Fruit fly (Drosophila melanogaster) whole organism, embryonic: ENCODE data around the gene AlaRS.
A peak's percentile ranks its signal among the peaks of the same experiment; 100 is the strongest.

Experiments used
- CG11696 ChIP-seq: fragments of 200-800 bp; sonication (Bioruptor generic); IDR thresholded peaks from 2 replicates; pipeline ENCODE4 v1.3.6; 2022; ENCODE audit warnings: missing biosample characterization, missing genetic modification characterization
- CG2202 ChIP-seq: fragments of 200-800 bp; sonication (Bioruptor generic); optimal IDR thresholded peaks from 2 replicates; lab custom pipeline; 2018; ENCODE audit warnings: missing biosample characterization, mild to moderate bottlenecking, missing genetic modification characterization
- CG6689 ChIP-seq: fragments of 200-800 bp; sonication (Bioruptor generic); IDR thresholded peaks from 2 replicates; pipeline ENCODE4 v1.3.6; 2022; ENCODE audit warnings: missing biosample characterization, missing genetic modification characterization
- CG7928 ChIP-seq: fragments of 200-800 bp; sonication (Bioruptor generic); optimal IDR thresholded peaks from 2 replicates; lab custom pipeline; 2017; ENCODE audit warnings: missing biosample characterization, mild to moderate bottlenecking, missing genetic modification characterization
- Med ChIP-seq: fragments of 200-800 bp; sonication (Bioruptor generic); peaks from one replicate; lab custom pipeline; 2016; ENCODE audit warnings: missing biosample characterization, missing genetic modification characterization, mild to moderate bottlenecking, inconsistent platforms, moderate library complexity
- dati ChIP-seq: fragments of 200-800 bp; sonication (Bioruptor generic); IDR thresholded peaks from 2 replicates; pipeline ENCODE4 v1.3.6; 2022; ENCODE audit warnings: missing biosample characterization, missing genetic modification characterization
- emc ChIP-seq: fragments of 200-800 bp; sonication (Bioruptor generic); optimal IDR thresholded peaks from 2 replicates; lab custom pipeline; 2016; ENCODE audit warnings: missing biosample characterization, missing genetic modification characterization
- eyg ChIP-seq: fragments of 200-800 bp; sonication (Bioruptor generic); optimal IDR thresholded peaks from 3 replicates; lab custom pipeline; 2016; ENCODE audit warnings: missing biosample characterization, missing genetic modification characterization
- fu2 ChIP-seq: fragments of 200-800 bp; sonication (Bioruptor generic); optimal IDR thresholded peaks from 2 replicates; lab custom pipeline; 2016; ENCODE audit warnings: missing biosample characterization, missing genetic modification characterization
- run ChIP-seq: fragments of 200-800 bp; sonication (Bioruptor generic); optimal IDR thresholded peaks from 3 replicates; lab custom pipeline; 2018; ENCODE audit warnings: missing biosample characterization, mild to moderate bottlenecking, missing genetic modification characterization
- trem ChIP-seq: fragments of 200-800 bp; optimal IDR thresholded peaks from 3 replicates; lab custom pipeline; 2019; ENCODE audit warnings: missing biosample characterization, mild to moderate bottlenecking, missing genetic modification characterization, moderate library complexity

DNA sequence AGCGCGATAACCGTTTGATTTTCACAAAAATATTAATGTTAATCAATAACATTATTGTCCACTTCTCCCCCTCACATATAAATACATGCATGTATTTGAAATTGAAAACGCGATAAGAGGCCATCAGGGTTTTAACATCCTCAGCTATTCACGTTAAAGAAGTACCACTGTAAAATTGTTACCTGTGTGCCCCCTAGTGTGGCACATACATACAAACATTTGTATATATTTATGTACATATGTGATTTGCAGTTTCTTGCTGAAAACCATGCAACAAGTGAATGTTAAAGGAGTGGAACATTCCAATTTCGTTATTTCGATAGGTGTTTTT, 18.6 kb downstream of the AlaRS start:
- TF ChIP-seq eyg (GFP tag; lab: Kevin White, UChicago) (no peak), CG7928 (GFP tag; lab: Kevin White, UChicago) (no peak), run (tag; lab: Kevin White, UChicago) (no peak), trem (no peak), CG2202 (no peak), dati (GFP tag; lab: Robert Waterston, UW) (no peak; the same call in 1 of the 2 replicates), CG6689 (no peak), Med (GFP tag; lab: Kevin White, UChicago) (peak; percentile 37), CG11696 (GFP tag; lab: Robert Waterston, UW) (no peak), emc (no peak), fu2 (no peak)
